Worm (Caenorhabditis elegans): ENCODE data around the gene T19D12.2.

DNA sequence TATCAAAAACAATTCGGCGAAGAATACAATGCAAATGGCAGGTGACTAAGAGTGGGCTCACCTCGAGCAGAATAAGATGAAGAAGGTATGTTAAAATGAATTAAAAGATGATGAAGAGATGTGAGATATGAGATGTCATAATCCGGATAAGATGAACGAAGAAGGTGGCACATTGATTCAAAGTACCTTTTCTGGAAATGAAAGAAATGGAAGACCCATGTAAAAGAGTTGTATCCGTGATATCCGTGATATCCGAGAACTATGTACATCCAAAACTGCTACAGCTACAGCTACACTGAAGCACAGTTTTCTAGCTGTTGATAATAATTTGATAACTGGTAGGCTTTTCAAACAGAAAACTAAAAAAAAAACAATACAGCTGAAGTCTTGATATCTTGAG lies 12.1 kb upstream of the T19D12.2 start, which contains the start of gene oig-8:
- no peak for TF ChIP-seq akir-1 (GFP tag; optimal IDR thresholded peaks at IDR 0.05)
- TF ChIP-seq C17E4.6 (GFP tag; IDR thresholded peaks at IDR 0.05) = no peak
- TF ChIP-seq nhr-80 (tag; optimal IDR thresholded peaks at IDR 0.05) = no peak
- TF ChIP-seq T07F8.4 (tag; optimal IDR thresholded peaks at IDR 0.05) = no peak
- no peak for TF ChIP-seq repo-1 (tag; optimal IDR thresholded peaks at IDR 0.05)
- TF ChIP-seq sdz-38 (tag; optimal IDR thresholded peaks at IDR 0.05) = no peak
- no peak for TF ChIP-seq mel-28 (tag; optimal IDR thresholded peaks at IDR 0.05; ENCODE audit: borderline replicate concordance)
- no peak for TF ChIP-seq dpl-1 (GFP tag; optimal IDR thresholded peaks at IDR 0.05)
- no peak for TF ChIP-seq cebp-1 (GFP tag; IDR thresholded peaks at IDR 0.05)
- TF ChIP-seq cebp-1 (tag; optimal IDR thresholded peaks at IDR 0.05) = no peak
- TF ChIP-seq snpc-1.1 (tag; optimal IDR thresholded peaks at IDR 0.05; ENCODE audit: insufficient read depth) = no peak
- no peak for TF ChIP-seq chd-7 (tag; optimal IDR thresholded peaks at IDR 0.05)

All from whole organism, young adult.